Worm (Caenorhabditis elegans): ENCODE data around the gene K03A11.6.

DNA sequence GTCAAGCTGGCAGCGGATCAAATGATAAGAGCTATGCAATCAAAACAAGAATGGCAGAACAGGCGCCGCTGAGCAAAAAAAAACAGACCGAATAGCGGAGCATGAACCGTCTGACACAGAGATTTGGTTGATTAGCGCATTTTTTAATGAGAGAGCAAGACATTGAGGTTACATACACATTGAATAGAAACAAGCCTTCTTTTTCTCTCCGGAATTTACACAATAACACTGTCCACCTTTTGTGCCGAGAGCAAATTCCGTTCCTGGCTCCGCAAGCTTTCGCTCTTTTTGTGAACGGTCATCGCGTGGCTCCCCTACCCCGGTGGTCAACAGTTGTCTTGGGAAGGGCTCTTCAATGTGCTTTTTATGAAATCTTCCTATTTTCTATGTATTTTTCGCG is at the start of gene K03A11.6:
- no peak for TF ChIP-seq W03F9.2 (tag; optimal IDR thresholded peaks at IDR 0.05)
- no peak for TF ChIP-seq him-1 (tag; optimal IDR thresholded peaks at IDR 0.05)
